ENCODE assay signal across 3 worm cellular contexts in genomic region chrIII:3765460-3765859, ce11.
TF ChIP-seq lines count a peak whose summit lies in the region.

TSS of gene C44F1.1 (minus strand) at chrIII:3765560.

TF ChIP-seq in whole organism, L1 larva, 84 proteins besides CTCF, POLR2A, EP300 and RAD21:
- TF ChIP-seq lir-3 (tag; optimal IDR thresholded peaks at IDR 0.05; lab: Kevin White, UChicago; ENCODE audit: poor library complexity) (no peak), isw-1 (GFP tag; IDR thresholded peaks at IDR 0.05; lab: Robert Waterston, UW) (no peak), pax-3 (tag; optimal IDR thresholded peaks at IDR 0.05; lab: Kevin White, UChicago) (no peak), nhr-71 (tag; optimal IDR thresholded peaks at IDR 0.05; lab: Kevin White, UChicago) (peak; percentile 33), lin-39 (tag; optimal IDR thresholded peaks at IDR 0.05; lab: Kevin White, UChicago) (no peak), pqm-1 (tag; optimal IDR thresholded peaks at IDR 0.05; lab: Kevin White, UChicago) (no peak), nhr-11 (tag; optimal IDR thresholded peaks at IDR 0.05; lab: Kevin White, UChicago) (no peak), fkh-8 (tag; optimal IDR thresholded peaks at IDR 0.05; lab: Kevin White, UChicago) (peak; percentile 14), ceh-8 (GFP tag; optimal IDR thresholded peaks at IDR 0.05; lab: Kevin White, UChicago) (peak; percentile 88), nhr-12 (tag; optimal IDR thresholded peaks at IDR 0.05; lab: Kevin White, UChicago) (no peak), F16B12.6 (tag; optimal IDR thresholded peaks at IDR 0.05; lab: Kevin White, UChicago) (no peak)

TF ChIP-seq in whole organism, L4 larva, 104 proteins besides CTCF, POLR2A, EP300 and RAD21:
- TF ChIP-seq aha-1 (tag; lab: Kevin White, UChicago) (peak; percentile 10), ceh-44 (GFP tag; IDR thresholded peaks at IDR 0.05; lab: Robert Waterston, UW) (no peak)
TF ChIP-seq in whole organism, L4 larva: peak in this region for 1.

TF ChIP-seq in whole organism, mixed stage, embryonic, 35 proteins besides CTCF, POLR2A, EP300 and RAD21:
- TF ChIP-seq nhr-76 (tag; optimal IDR thresholded peaks at IDR 0.05; lab: Kevin White, UChicago) (no peak), zip-8 (tag; optimal IDR thresholded peaks at IDR 0.05; lab: Kevin White, UChicago) (peak; percentile 34)

Comparison
In these comparisons a context has a peak if more than half of its experiments do, and no peak if none do; other contexts are left out.
1. Of the 29 proteins assayed by ChIP-seq in both whole organism, L4 larva and whole organism, L1 larva: peak only in whole organism, L4 larva: aha-1; only in whole organism, L1 larva: none; in both: none; in neither: 28.